Worm (Caenorhabditis elegans) whole organism, L2 larva: ENCODE data around the gene clec-2.

Source experiments
- C34F6.9 ChIP-seq: fragments of 150-350 bp; optimal IDR thresholded peaks from 2 replicates; lab custom pipeline; 2014; ENCODE audit warnings: missing biosample characterization, missing genetic modification characterization
- F13H6.1 ChIP-seq: sonication (generic microtip); optimal IDR thresholded peaks from 2 replicates; lab custom pipeline; 2016; ENCODE audit warnings: missing genetic modification characterization, missing compliant biosample characterization
- R02D3.7 ChIP-seq: fragments of 150-350 bp; optimal IDR thresholded peaks from 2 replicates; lab custom pipeline; 2014; ENCODE audit warnings: missing biosample characterization, missing genetic modification characterization
- ZK546.5 ChIP-seq: sonication (generic microtip); optimal IDR thresholded peaks from 2 replicates; lab custom pipeline; 2017; ENCODE audit warnings: missing biosample characterization, missing genetic modification characterization
- alr-1 ChIP-seq: fragments of 150-350 bp; optimal IDR thresholded peaks from 2 replicates; lab custom pipeline; 2014; ENCODE audit warnings: missing biosample characterization, missing genetic modification characterization
- blmp-1 ChIP-seq: sonication (generic microtip); optimal IDR thresholded peaks from 2 replicates; lab custom pipeline; 2017; ENCODE audit warnings: missing genetic modification characterization, mild to moderate bottlenecking, missing compliant biosample characterization, antibody characterized with exemption, moderate library complexity; ENCODE audit not compliant: insufficient read depth
- ceh-16 ChIP-seq: fragments of 150-350 bp; optimal IDR thresholded peaks from 2 replicates; lab custom pipeline; 2014; ENCODE audit warnings: missing biosample characterization, missing genetic modification characterization
- ceh-82 ChIP-seq: fragments of 150-350 bp; optimal IDR thresholded peaks from 2 replicates; lab custom pipeline; 2014; ENCODE audit warnings: missing biosample characterization, missing genetic modification characterization
- dmd-4 ChIP-seq: sonication (generic microtip); optimal IDR thresholded peaks from 2 replicates; lab custom pipeline; 2017; ENCODE audit warnings: missing biosample characterization, missing genetic modification characterization
- elt-1 ChIP-seq: fragments of 150-350 bp; optimal IDR thresholded peaks from 2 replicates; lab custom pipeline; 2014; ENCODE audit warnings: missing biosample characterization, missing genetic modification characterization
- elt-3 ChIP-seq: sonication (generic microtip); optimal IDR thresholded peaks from 2 replicates; lab custom pipeline; 2017; ENCODE audit warnings: missing biosample characterization, missing genetic modification characterization
- fos-1 ChIP-seq: fragments of 150-350 bp; optimal IDR thresholded peaks from 2 replicates; lab custom pipeline; 2014; ENCODE audit warnings: missing biosample characterization, missing genetic modification characterization
- gmeb-1 ChIP-seq: fragments of 150-350 bp; optimal IDR thresholded peaks from 2 replicates; lab custom pipeline; 2014; ENCODE audit warnings: missing biosample characterization, missing genetic modification characterization
- lin-13 ChIP-seq: fragments of 150-350 bp; optimal IDR thresholded peaks from 2 replicates; lab custom pipeline; 2014; ENCODE audit warnings: missing biosample characterization, missing genetic modification reagents, missing genetic modification characterization
- lsy-2 ChIP-seq, 2 experiments: fragments of 150-350 bp in 1 of 2; sonication (generic microtip) in 1 of 2; optimal IDR thresholded peaks; 2 replicates each; lab custom pipeline; 2014 to 2017; ENCODE audit warnings: missing biosample characterization in 2 of 2, missing genetic modification characterization in 2 of 2
- mab-5 ChIP-seq: fragments of 150-350 bp; optimal IDR thresholded peaks from 2 replicates; lab custom pipeline; 2014; ENCODE audit warnings: missing biosample characterization, missing genetic modification characterization
- mbf-1 ChIP-seq: sonication (generic microtip); optimal IDR thresholded peaks from 2 replicates; lab custom pipeline; 2017; ENCODE audit warnings: missing biosample characterization, missing genetic modification characterization
- nhr-10 ChIP-seq: sonication (generic microtip); optimal IDR thresholded peaks from 2 replicates; lab custom pipeline; 2017; ENCODE audit warnings: missing biosample characterization, missing genetic modification characterization
- nhr-11 ChIP-seq: fragments of 150-350 bp; optimal IDR thresholded peaks from 2 replicates; lab custom pipeline; 2014; ENCODE audit warnings: missing biosample characterization, missing genetic modification characterization
- nhr-12 ChIP-seq: fragments of 150-350 bp; optimal IDR thresholded peaks from 2 replicates; lab custom pipeline; 2014; ENCODE audit warnings: missing biosample characterization, missing genetic modification characterization
- nhr-129 ChIP-seq: fragments of 150-350 bp; optimal IDR thresholded peaks from 2 replicates; lab custom pipeline; 2014; ENCODE audit warnings: missing biosample characterization, missing genetic modification characterization
- nhr-21 ChIP-seq: fragments of 150-350 bp; optimal IDR thresholded peaks from 2 replicates; lab custom pipeline; 2014; ENCODE audit warnings: missing biosample characterization, missing genetic modification characterization
- nhr-23 ChIP-seq: fragments of 150-350 bp; optimal IDR thresholded peaks from 2 replicates; lab custom pipeline; 2014; ENCODE audit warnings: missing biosample characterization, missing genetic modification reagents, missing genetic modification characterization
- nhr-237 ChIP-seq: fragments of 150-350 bp; optimal IDR thresholded peaks from 2 replicates; lab custom pipeline; 2014; ENCODE audit warnings: missing biosample characterization, missing genetic modification characterization
- nhr-25 ChIP-seq: fragments of 150-350 bp; sonication (generic microtip); optimal IDR thresholded peaks from 3 replicates; lab custom pipeline; 2014; ENCODE audit warnings: missing biosample characterization, missing genetic modification characterization
- nhr-6 ChIP-seq: fragments of 150-350 bp; optimal IDR thresholded peaks from 2 replicates; lab custom pipeline; 2014; ENCODE audit warnings: missing biosample characterization, missing genetic modification characterization
- nhr-77 ChIP-seq: fragments of 150-350 bp; optimal IDR thresholded peaks from 2 replicates; lab custom pipeline; 2014; ENCODE audit warnings: missing biosample characterization, missing genetic modification characterization
- peb-1 ChIP-seq: fragments of 150-350 bp; optimal IDR thresholded peaks from 2 replicates; lab custom pipeline; 2014; ENCODE audit warnings: missing biosample characterization, missing genetic modification characterization
- sem-4 ChIP-seq: fragments of 150-350 bp; optimal IDR thresholded peaks from 2 replicates; lab custom pipeline; 2014; ENCODE audit warnings: missing biosample characterization, missing genetic modification reagents, missing genetic modification characterization
- skn-1 ChIP-seq: sonication (generic microtip); optimal IDR thresholded peaks from 2 replicates; lab custom pipeline; 2017; ENCODE audit warnings: missing biosample characterization, missing genetic modification characterization
- sma-3 ChIP-seq: sonication (generic microtip); optimal IDR thresholded peaks from 2 replicates; lab custom pipeline; 2016; ENCODE audit warnings: missing genetic modification reagents, missing genetic modification characterization, missing compliant biosample characterization
- snpc-4 ChIP-seq: fragments of 150-350 bp; optimal IDR thresholded peaks from 2 replicates; lab custom pipeline; 2014; ENCODE audit warnings: missing biosample characterization, missing genetic modification characterization
- unc-39 ChIP-seq: fragments of 150-350 bp; optimal IDR thresholded peaks from 2 replicates; lab custom pipeline; 2014; ENCODE audit warnings: missing biosample characterization, missing genetic modification characterization
- unc-55 ChIP-seq: fragments of 150-350 bp; sonication (generic microtip); optimal IDR thresholded peaks from 3 replicates; lab custom pipeline; 2014; ENCODE audit warnings: missing biosample characterization, missing genetic modification reagents, missing genetic modification characterization
- zag-1 ChIP-seq: fragments of 150-350 bp; optimal IDR thresholded peaks from 2 replicates; lab custom pipeline; 2014; ENCODE audit warnings: missing biosample characterization, missing genetic modification characterization
- ztf-1 ChIP-seq: fragments of 200-800 bp; sonication (Bioruptor generic); conservative IDR thresholded peaks from 2 replicates; pipeline ENCODE4 v1.3.6; 2022; ENCODE audit warnings: missing genetic modification characterization, missing compliant biosample characterization
- ztf-11 ChIP-seq: sonication (generic microtip); optimal IDR thresholded peaks from 2 replicates; lab custom pipeline; 2017; ENCODE audit warnings: missing biosample characterization, missing genetic modification characterization
- ztf-4 ChIP-seq: fragments of 150-350 bp; optimal IDR thresholded peaks from 2 replicates; lab custom pipeline; 2014; ENCODE audit warnings: missing biosample characterization, missing genetic modification characterization

The clec-2 gene

ce11 chrII:3008400-3008799, 14.8 kb downstream of the clec-2 start, which contains the start of gene sdz-5:
Gene sdz-5 (plus strand): TSS chrII:3008700.
- TF ChIP-seq sma-3 (GFP tag; lab: Kevin White, UChicago) (no peak), zag-1 (tag; lab: Kevin White, UChicago) (no peak), dmd-4 (no peak), nhr-23 (tag; lab: Kevin White, UChicago) (no peak), F13H6.1 (tag; lab: Kevin White, UChicago) (no peak), nhr-129 (tag; lab: Kevin White, UChicago) (no peak), alr-1 (tag; lab: Kevin White, UChicago) (no peak), lsy-2 (tag; optimal IDR thresholded peaks at IDR 0.05; lab: Kevin White, UChicago) (no peak), nhr-6 (tag; lab: Kevin White, UChicago) (no peak)

ce11 chrII:3005499-3005898, 17.7 kb downstream of the clec-2 start, which contains the start of gene lido-12:
Gene lido-12 (plus strand): TSS chrII:3005799.
- TF ChIP-seq ZK546.5 (tag; lab: Kevin White, UChicago) = no peak

- TF ChIP-seq ztf-1 (GFP tag; lab: Robert Waterston, UW) = no peak
- TF ChIP-seq alr-1 (tag; lab: Kevin White, UChicago) = no peak
- no peak for TF ChIP-seq skn-1 (tag; lab: Kevin White, UChicago)
- TF ChIP-seq sem-4 (tag; lab: Kevin White, UChicago) = no peak
- no peak for TF ChIP-seq unc-39 (tag; lab: Kevin White, UChicago)
- no peak for TF ChIP-seq fos-1 (tag; lab: Kevin White, UChicago)
- no peak for TF ChIP-seq snpc-4 (tag; lab: Kevin White, UChicago)
- no peak for TF ChIP-seq ztf-11 (tag; lab: Kevin White, UChicago)
- TF ChIP-seq peb-1 (tag; lab: Kevin White, UChicago) = no peak
- no peak for TF ChIP-seq lin-13
- TF ChIP-seq mab-5 = no peak
- no peak for TF ChIP-seq R02D3.7 (tag; lab: Kevin White, UChicago)
- TF ChIP-seq blmp-1 (tag; lab: Kevin White, UChicago) = no peak
- TF ChIP-seq sma-3 (GFP tag; lab: Kevin White, UChicago) = no peak
- no peak for TF ChIP-seq elt-1 (tag; lab: Kevin White, UChicago)
- no peak for TF ChIP-seq nhr-25
Observed at ce11 chrII:3003667-3004066, 19.6 kb downstream of the clec-2 start, which contains the start of gene lido-11. Gene lido-11 (plus strand): TSS chrII:3003967.

ce11 chrII:3002211-3002610, 21.0 kb downstream of the clec-2 start, which contains the start of gene lido-10:
Gene lido-10 (plus strand): TSS chrII:3002511.
- TF ChIP-seq gmeb-1 (no peak), ZK546.5 (tag; lab: Kevin White, UChicago) (no peak), nhr-11 (no peak), ceh-16 (tag; lab: Kevin White, UChicago) (no peak), nhr-10 (no peak), lsy-2 (tag; optimal IDR thresholded peaks at IDR 0.05; lab: Kevin White, UChicago) (no peak), elt-3 (tag; lab: Kevin White, UChicago) (no peak), nhr-21 (no peak), nhr-6 (tag; lab: Kevin White, UChicago) (no peak), nhr-129 (tag; lab: Kevin White, UChicago) (no peak), mbf-1 (tag; lab: Kevin White, UChicago) (no peak), ztf-11 (tag; lab: Kevin White, UChicago) (no peak), nhr-12 (tag; lab: Kevin White, UChicago) (no peak), R02D3.7 (tag; lab: Kevin White, UChicago) (no peak), nhr-77 (tag; lab: Kevin White, UChicago) (no peak), fos-1 (tag; lab: Kevin White, UChicago) (no peak), ztf-4 (tag; lab: Kevin White, UChicago) (no peak)
- TF ChIP-seq, all 48 proteins: peak for 0

DNA sequence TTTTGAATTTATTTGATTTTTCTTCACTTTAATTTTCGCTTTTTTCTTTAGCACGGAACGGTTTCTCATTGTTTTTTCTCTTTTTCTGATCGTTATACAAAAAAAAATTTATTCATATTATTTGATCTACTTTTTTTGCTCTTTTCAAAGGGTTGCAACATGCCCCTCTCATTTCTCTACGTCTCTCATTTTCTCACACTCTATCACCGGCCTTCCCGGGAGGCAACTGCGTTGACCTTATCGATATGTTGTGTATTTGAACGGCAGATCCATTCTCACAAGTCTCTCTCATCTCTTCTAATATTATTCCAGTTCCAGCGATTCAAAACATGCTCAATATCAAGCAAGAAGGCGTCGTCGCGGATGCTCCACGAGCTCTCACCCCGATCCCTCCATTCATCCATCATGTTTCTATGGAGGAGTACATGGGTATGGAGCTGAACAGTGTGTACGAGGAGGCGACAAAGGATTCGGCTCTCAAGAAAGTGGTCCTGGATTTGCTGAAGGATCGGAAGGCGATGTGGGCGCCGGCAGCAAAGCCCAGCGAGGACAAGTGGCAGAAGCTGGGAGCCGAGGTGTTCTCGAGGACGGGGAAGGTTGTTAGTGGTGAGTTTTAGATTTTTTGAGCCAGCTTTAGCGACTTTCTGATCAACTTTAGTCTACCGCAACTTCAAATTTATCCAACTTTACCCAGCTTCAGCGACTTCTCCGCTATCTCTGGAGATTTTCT, 22.5 kb downstream of the clec-2 start, which contains the start of gene lido-9:
lido-9 (plus strand) TSS at position 234 of the 730 bp plus-strand sequence.
- TF ChIP-seq ztf-4 (tag; lab: Kevin White, UChicago) (no peak), R02D3.7 (tag; lab: Kevin White, UChicago) (no peak), C34F6.9 (tag; lab: Kevin White, UChicago) (no peak), unc-39 (tag; lab: Kevin White, UChicago) (no peak), nhr-237 (tag; lab: Kevin White, UChicago) (no peak), ceh-82 (tag; lab: Kevin White, UChicago) (no peak), sma-3 (GFP tag; lab: Kevin White, UChicago) (no peak), unc-55 (GFP tag; lab: Kevin White, UChicago) (no peak), skn-1 (tag; lab: Kevin White, UChicago) (no peak), nhr-77 (tag; lab: Kevin White, UChicago) (no peak), mbf-1 (tag; lab: Kevin White, UChicago) (no peak), nhr-10 (no peak)
- TF ChIP-seq, all 48 proteins: peak for 0
